Worm (Caenorhabditis elegans) whole organism, young adult: Measurements from ENCODE around the gene gex-5.

Experiments used
- T07F8.4 ChIP-seq: sonication (generic microtip); optimal IDR thresholded peaks from 2 replicates; lab custom pipeline; 2016; ENCODE audit warnings: mild to moderate bottlenecking, missing genetic modification characterization, moderate library complexity, missing compliant biosample characterization
- attf-3 ChIP-seq: fragments of 200-800 bp; sonication (Bioruptor generic); conservative IDR thresholded peaks from 2 replicates; pipeline ENCODE4 v1.3.6; 2022; ENCODE audit warnings: missing genetic modification reagents, missing genetic modification characterization, missing compliant biosample characterization
- ceh-27 ChIP-seq: fragments of 200-800 bp; sonication (Bioruptor generic); optimal IDR thresholded peaks from 2 replicates; lab custom pipeline; 2018; ENCODE audit warnings: mild to moderate bottlenecking, missing genetic modification characterization, moderate library complexity, missing compliant biosample characterization
- madf-6 ChIP-seq: fragments of 200-800 bp; sonication (Bioruptor generic); IDR thresholded peaks from 2 replicates; pipeline ENCODE4 v1.3.6; 2022; ENCODE audit warnings: missing genetic modification reagents, missing genetic modification characterization, missing compliant biosample characterization
- rcor-1 ChIP-seq: fragments of 200-800 bp; sonication (Bioruptor generic); IDR thresholded peaks from 2 replicates; pipeline ENCODE4 v1.3.6; 2022; ENCODE audit warnings: missing genetic modification reagents, missing genetic modification characterization, missing compliant biosample characterization
- somi-1 ChIP-seq: fragments of 200-800 bp; sonication (Bioruptor generic); optimal IDR thresholded peaks from 2 replicates; lab custom pipeline; 2018; ENCODE audit warnings: mild to moderate bottlenecking, missing genetic modification characterization, missing compliant biosample characterization
- unc-62 ChIP-seq: fragments of 150-350 bp; optimal IDR thresholded peaks from 2 replicates; lab custom pipeline; 2014; ENCODE audit warnings: missing biosample characterization, missing genetic modification reagents, missing genetic modification characterization
- ztf-22 ChIP-seq: fragments of 200-800 bp; sonication (Bioruptor generic); optimal IDR thresholded peaks from 2 replicates; lab custom pipeline; 2018; ENCODE audit warnings: mild to moderate bottlenecking, missing genetic modification characterization, moderate library complexity, missing compliant biosample characterization

DNA sequence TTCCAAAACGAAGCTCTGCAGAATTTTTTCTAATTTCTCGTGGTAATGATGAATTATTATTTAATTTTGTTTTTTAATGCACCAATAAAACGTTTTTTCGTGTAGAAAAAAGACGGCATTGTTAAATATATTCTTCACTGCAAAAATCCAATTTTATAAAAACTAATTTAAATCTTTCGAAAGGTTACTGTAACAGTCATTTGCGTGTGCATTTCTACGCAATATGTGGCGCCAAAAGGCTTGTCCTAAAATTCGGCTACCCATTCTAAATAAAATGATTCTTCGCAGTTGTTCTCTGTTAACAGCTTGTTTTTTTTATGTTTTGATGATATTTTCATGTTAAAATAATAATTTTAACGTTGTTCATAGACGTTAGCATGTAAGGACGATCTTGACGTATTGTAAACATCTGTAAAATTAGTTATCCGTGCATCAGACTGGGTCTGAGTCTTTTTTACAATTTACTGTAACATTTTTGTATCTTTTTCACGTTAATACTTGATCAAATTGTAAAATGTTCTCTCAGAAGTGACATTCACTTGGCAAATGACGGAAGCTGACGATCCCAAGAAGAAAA lies 10.9 kb upstream of the gex-5 start, which contains the start of gene mip-1:
- TF ChIP-seq rcor-1: no peak
- no peak for TF ChIP-seq attf-3 (GFP tag; lab: Robert Waterston, UW)
- no peak for TF ChIP-seq unc-62
- no peak for TF ChIP-seq ztf-22
- no peak for TF ChIP-seq T07F8.4 (tag; lab: Kevin White, UChicago)
- no peak for TF ChIP-seq somi-1
- no peak for TF ChIP-seq ceh-27 (GFP tag; lab: Kevin White, UChicago)
- peak; percentile 88 for TF ChIP-seq madf-6 (GFP tag; lab: Robert Waterston, UW)
